Worm (Caenorhabditis elegans) whole organism, L4 larva: ENCODE measurements around the gene asp-15.

Experiments used
- F49E8.2 ChIP-seq: sonication (generic microtip); optimal IDR thresholded peaks from 2 replicates; lab custom pipeline; 2016; ENCODE audit warnings: missing compliant biosample characterization, mild to moderate bottlenecking, missing genetic modification characterization, borderline replicate concordance
- ama-1 ChIP-seq: fragments of 150-350 bp; optimal IDR thresholded peaks from 2 replicates; lab custom pipeline; 2014; ENCODE audit warnings: inconsistent platforms, mixed read lengths
- ceh-82 ChIP-seq: sonication (generic microtip); optimal IDR thresholded peaks from 2 replicates; lab custom pipeline; 2017; ENCODE audit warnings: missing biosample characterization, missing genetic modification characterization
- daf-16 ChIP-seq, 3 experiments: sonication (generic microtip); optimal IDR thresholded peaks; 2 replicates each; lab custom pipeline; 2016 to 2017; ENCODE audit warnings: missing genetic modification characterization in 3 of 3, missing genetic modification reagents in 3 of 3, mild to moderate bottlenecking in 2 of 3, missing compliant biosample characterization in 2 of 3, missing biosample characterization in 1 of 3, moderate library complexity in 1 of 3
- lim-7 ChIP-seq: fragments of 200-800 bp; sonication (Bioruptor generic); IDR thresholded peaks from 2 replicates; pipeline ENCODE4 v1.3.6; 2022; ENCODE audit warnings: missing genetic modification characterization, missing compliant biosample characterization
- mdl-1 ChIP-seq, 2 experiments: fragments of 150-350 bp in 1 of 2; sonication (generic microtip) in 1 of 2; optimal IDR thresholded peaks; 2 replicates each; lab custom pipeline; 2014 to 2017; ENCODE audit warnings: missing biosample characterization in 2 of 2, missing genetic modification characterization in 2 of 2
- nhr-11 ChIP-seq: fragments of 150-350 bp; optimal IDR thresholded peaks from 2 replicates; lab custom pipeline; 2014; ENCODE audit warnings: missing biosample characterization, missing genetic modification characterization
- nhr-28 ChIP-seq: fragments of 150-350 bp; optimal IDR thresholded peaks from 2 replicates; lab custom pipeline; 2014; ENCODE audit warnings: missing biosample characterization, missing genetic modification characterization
- pqm-1 ChIP-seq: sonication (generic microtip); optimal IDR thresholded peaks from 2 replicates; lab custom pipeline; 2017; ENCODE audit warnings: missing biosample characterization, missing genetic modification characterization
- tra-1 ChIP-seq: fragments of 200-800 bp; sonication (Bioruptor generic); IDR thresholded peaks from 2 replicates; pipeline ENCODE4 v1.3.6; 2022; ENCODE audit warnings: missing genetic modification reagents, missing genetic modification characterization, missing compliant biosample characterization
- unc-130 ChIP-seq: sonication (generic microtip); optimal IDR thresholded peaks from 2 replicates; lab custom pipeline; 2016; ENCODE audit warnings: missing genetic modification reagents, missing genetic modification characterization, missing compliant biosample characterization

- no peak for TF ChIP-seq mdl-1 (tag; optimal IDR thresholded peaks at IDR 0.05; lab: Kevin White, UChicago)
- no peak for TF ChIP-seq nhr-11 (tag; lab: Kevin White, UChicago)
- no peak for TF ChIP-seq ceh-82 (tag; lab: Kevin White, UChicago)
- no peak for TF ChIP-seq pqm-1
- TF ChIP-seq F49E8.2: no peak
- no peak for TF ChIP-seq tra-1
- no peak for TF ChIP-seq ama-1 (lab: Kevin White, UChicago)
- TF ChIP-seq nhr-28 (tag; lab: Kevin White, UChicago): no peak
- no peak for TF ChIP-seq daf-16 (GFP tag; optimal IDR thresholded peaks at IDR 0.05; lab: Kevin White, UChicago)
- TF ChIP-seq daf-16 (tag; optimal IDR thresholded peaks at IDR 0.05; lab: Kevin White, UChicago): no peak
- no peak for TF ChIP-seq lim-7 (GFP tag; lab: Robert Waterston, UW)
- no peak for TF ChIP-seq unc-130 (GFP tag; lab: Kevin White, UChicago)
These were observed 28.5 kb upstream of the asp-15 start for ce11 chrV:19073169-19073568.
